Worm (Caenorhabditis elegans): ENCODE data around the gene heh-1.
A peak's percentile ranks its signal among the peaks of the same experiment; 100 is the strongest.

ce11 chrIII:3249038-3249420, 49.7 kb upstream of the heh-1 start:
- TF ChIP-seq ceh-82 (tag; optimal IDR thresholded peaks at IDR 0.05) (no peak), unc-62 (GFP tag; optimal IDR thresholded peaks at IDR 0.05 in 1 of 2) (no peak), unc-62 (tag; optimal IDR thresholded peaks at IDR 0.05) (no peak), pha-4 (GFP tag; IDR thresholded peaks at IDR 0.05) (peak; percentile 86), pha-4 (tag; optimal IDR thresholded peaks at IDR 0.05) (no peak), nhr-237 (tag; optimal IDR thresholded peaks at IDR 0.05) (no peak), madf-5 (GFP tag; IDR thresholded peaks at IDR 0.05) (peak; percentile 71 to 90; a peak in 3 of 4 replicates), attf-4 (tag; optimal IDR thresholded peaks at IDR 0.05) (no peak), aly-2 (tag; optimal IDR thresholded peaks at IDR 0.05) (no peak), ama-1 (optimal IDR thresholded peaks at IDR 0.05) (no peak), nhr-102 (tag; optimal IDR thresholded peaks at IDR 0.05) (peak; percentile 54), nhr-28 (tag; optimal IDR thresholded peaks at IDR 0.05) (no peak), ZK546.5 (tag; optimal IDR thresholded peaks at IDR 0.05) (no peak), ztf-7 (tag; optimal IDR thresholded peaks at IDR 0.05) (peak; percentile 11), snpc-4 (tag; optimal IDR thresholded peaks at IDR 0.05) (no peak)

Data from whole organism, L4 larva.